Worm (Caenorhabditis elegans) whole organism, L2 larva: ENCODE results near the gene M03F4.4.

Experiments
- elt-3 ChIP-seq: sonication (generic microtip); optimal IDR thresholded peaks from 2 replicates; lab custom pipeline; 2017; ENCODE audit warnings: missing biosample characterization, missing genetic modification characterization
- fos-1 ChIP-seq: fragments of 150-350 bp; optimal IDR thresholded peaks from 2 replicates; lab custom pipeline; 2014; ENCODE audit warnings: missing biosample characterization, missing genetic modification characterization
- lin-39 ChIP-seq: fragments of 150-350 bp; optimal IDR thresholded peaks from 2 replicates; lab custom pipeline; 2014; ENCODE audit warnings: missing biosample characterization, missing genetic modification reagents, missing genetic modification characterization
- snpc-4 ChIP-seq: fragments of 150-350 bp; optimal IDR thresholded peaks from 2 replicates; lab custom pipeline; 2014; ENCODE audit warnings: missing biosample characterization, missing genetic modification characterization
- zag-1 ChIP-seq: fragments of 150-350 bp; optimal IDR thresholded peaks from 2 replicates; lab custom pipeline; 2014; ENCODE audit warnings: missing biosample characterization, missing genetic modification characterization

DNA sequence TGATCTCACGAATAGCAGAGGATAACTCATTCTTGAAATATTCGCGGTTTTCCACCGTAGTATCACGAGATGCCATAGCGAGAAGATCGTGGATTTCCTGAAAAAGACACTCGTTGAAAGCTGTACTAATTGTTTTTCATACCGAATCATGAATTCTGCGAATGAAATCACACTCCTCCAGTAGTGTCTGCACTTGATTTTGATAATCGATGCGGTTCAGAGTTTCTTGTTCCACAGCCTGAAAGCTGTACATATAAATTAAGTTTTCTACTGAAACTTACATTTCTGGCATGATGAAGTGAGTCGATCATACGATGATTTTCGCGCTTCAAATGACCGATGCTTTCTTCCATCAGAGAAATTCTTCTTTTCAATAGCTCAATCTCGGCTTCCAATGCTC is 42.8 kb downstream of the M03F4.4 start:
- TF ChIP-seq zag-1 (tag; lab: Kevin White, UChicago) (no peak), snpc-4 (no peak), fos-1 (no peak), elt-3 (no peak), lin-39 (no peak)
